Fruit fly (Drosophila melanogaster) whole organism, embryonic: ENCODE results near the gene Nxf3.

ENCODE experiments used
- Aef1 ChIP-seq: fragments of 200-800 bp; sonication (Bioruptor generic); IDR thresholded peaks from 3 replicates; pipeline ENCODE4 v1.3.6; 2022; ENCODE audit warnings: missing biosample characterization, missing genetic modification characterization
- Atf-2 ChIP-seq: fragments of 200-800 bp; sonication (Bioruptor generic); optimal IDR thresholded peaks from 2 replicates; lab custom pipeline; 2016; ENCODE audit warnings: missing biosample characterization, missing genetic modification characterization
- Bdp1 ChIP-seq: fragments of 200-800 bp; sonication (Bioruptor generic); optimal IDR thresholded peaks from 3 replicates; lab custom pipeline; 2016; ENCODE audit warnings: missing biosample characterization, missing genetic modification characterization
- CG10321 ChIP-seq: fragments of 200-800 bp; sonication (Bioruptor generic); IDR thresholded peaks from 2 replicates; pipeline ENCODE4 v1.3.6; 2022; ENCODE audit warnings: missing biosample characterization, missing genetic modification characterization
- CG10366 ChIP-seq: fragments of 200-800 bp; sonication (Bioruptor generic); IDR thresholded peaks from 2 replicates; pipeline ENCODE4 v1.3.6; 2022; ENCODE audit warnings: missing biosample characterization, missing genetic modification characterization
- CG13287 ChIP-seq: fragments of 200-800 bp; sonication (Bioruptor generic); IDR thresholded peaks from 2 replicates; pipeline ENCODE4 v1.3.6; 2022; ENCODE audit warnings: missing biosample characterization, missing genetic modification characterization; ENCODE audit not compliant: partially characterized antibody
- CG13775 ChIP-seq: fragments of 200-800 bp; sonication (Bioruptor generic); optimal IDR thresholded peaks from 3 replicates; lab custom pipeline; 2017; ENCODE audit warnings: missing biosample characterization, mild to moderate bottlenecking, missing genetic modification characterization
- CG14050 ChIP-seq: fragments of 200-800 bp; sonication (Bioruptor generic); IDR thresholded peaks from 3 replicates; pipeline ENCODE4 v1.3.6; 2022; ENCODE audit warnings: missing biosample characterization, missing genetic modification characterization
- CG15601 ChIP-seq: fragments of 200-800 bp; sonication (Bioruptor generic); optimal IDR thresholded peaks from 3 replicates; lab custom pipeline; 2019; ENCODE audit warnings: missing biosample characterization, mild to moderate bottlenecking, missing genetic modification characterization, moderate library complexity
- CG1602 ChIP-seq: fragments of 200-800 bp; sonication (Bioruptor generic); optimal IDR thresholded peaks from 3 replicates; lab custom pipeline; 2016; ENCODE audit warnings: missing biosample characterization, missing genetic modification characterization
- CG2129 ChIP-seq: fragments of 200-800 bp; sonication (Bioruptor generic); IDR thresholded peaks from 2 replicates; pipeline ENCODE4 v1.3.6; 2022; ENCODE audit warnings: missing biosample characterization, missing genetic modification characterization; ENCODE audit not compliant: partially characterized antibody
- CG2875 ChIP-seq: fragments of 200-800 bp; sonication (Bioruptor generic); optimal IDR thresholded peaks from 2 replicates; lab custom pipeline; 2017; ENCODE audit warnings: missing biosample characterization, mild to moderate bottlenecking, missing genetic modification characterization, missing genetic modification reagents
- CG31224 ChIP-seq: fragments of 200-800 bp; sonication (Bioruptor generic); IDR thresholded peaks from 2 replicates; pipeline ENCODE4 v1.3.6; 2022; ENCODE audit warnings: missing biosample characterization, missing genetic modification characterization
- CG31441 ChIP-seq: fragments of 200-800 bp; sonication (Bioruptor generic); IDR thresholded peaks from 2 replicates; pipeline ENCODE4 v1.3.6; 2022; ENCODE audit warnings: missing biosample characterization, missing genetic modification characterization
- CG4282 ChIP-seq: fragments of 200-800 bp; sonication (Bioruptor generic); optimal IDR thresholded peaks from 2 replicates; lab custom pipeline; 2016; ENCODE audit warnings: missing biosample characterization, missing genetic modification characterization
- CG5180 ChIP-seq: fragments of 200-800 bp; sonication (Bioruptor generic); optimal IDR thresholded peaks from 3 replicates; lab custom pipeline; 2017; ENCODE audit warnings: missing biosample characterization, missing genetic modification characterization, mild to moderate bottlenecking, moderate library complexity, missing genetic modification reagents
- CG7963 ChIP-seq: fragments of 200-800 bp; sonication (Bioruptor generic); IDR thresholded peaks from 3 replicates; pipeline ENCODE4 v1.3.6; 2022; ENCODE audit warnings: missing biosample characterization, missing genetic modification characterization; ENCODE audit not compliant: partially characterized antibody
- CG9609 ChIP-seq: fragments of 200-800 bp; sonication (Bioruptor generic); optimal IDR thresholded peaks from 3 replicates; lab custom pipeline; 2016; ENCODE audit warnings: missing biosample characterization, missing genetic modification characterization
- CG9797 ChIP-seq: fragments of 200-800 bp; sonication (Bioruptor generic); optimal IDR thresholded peaks from 3 replicates; lab custom pipeline; 2018; ENCODE audit warnings: missing biosample characterization, mild to moderate bottlenecking, missing genetic modification characterization
- CG9876 ChIP-seq: fragments of 200-800 bp; sonication (Bioruptor generic); optimal IDR thresholded peaks from 2 replicates; lab custom pipeline; 2016; ENCODE audit warnings: missing biosample characterization, missing genetic modification characterization
- Dbx ChIP-seq: fragments of 200-800 bp; sonication (Bioruptor generic); IDR thresholded peaks from 3 replicates; pipeline ENCODE4 v1.3.6; 2022; ENCODE audit warnings: missing biosample characterization, missing genetic modification characterization
- ERR ChIP-seq: fragments of 200-800 bp; sonication (Bioruptor generic); optimal IDR thresholded peaks from 2 replicates; lab custom pipeline; 2016; ENCODE audit warnings: missing biosample characterization, missing genetic modification characterization
- Fer2 ChIP-seq: fragments of 200-800 bp; sonication (Bioruptor generic); optimal IDR thresholded peaks from 2 replicates; lab custom pipeline; 2018; ENCODE audit warnings: missing biosample characterization, mild to moderate bottlenecking, missing genetic modification characterization, moderate library complexity
- HmgZ ChIP-seq: fragments of 200-800 bp; sonication (Bioruptor generic); optimal IDR thresholded peaks from 2 replicates; lab custom pipeline; 2018; ENCODE audit warnings: missing biosample characterization, mild to moderate bottlenecking, missing genetic modification characterization
- Kr ChIP-seq: fragments of 200-800 bp; sonication (Bioruptor generic); optimal IDR thresholded peaks from 2 replicates; lab custom pipeline; 2017; ENCODE audit warnings: missing biosample characterization, mild to moderate bottlenecking, missing genetic modification characterization
- MESR4 ChIP-seq: fragments of 200-800 bp; sonication (Bioruptor generic); optimal IDR thresholded peaks from 2 replicates; lab custom pipeline; 2018; ENCODE audit warnings: missing biosample characterization, mild to moderate bottlenecking, missing genetic modification characterization, moderate library complexity
- Opbp ChIP-seq: fragments of 200-800 bp; sonication (Bioruptor generic); IDR thresholded peaks from 3 replicates; pipeline ENCODE4 v1.3.6; 2022; ENCODE audit warnings: missing biosample characterization, missing genetic modification characterization; ENCODE audit not compliant: partially characterized antibody
- Sry-δ ChIP-seq: fragments of 200-800 bp; sonication (Bioruptor generic); optimal IDR thresholded peaks from 2 replicates; lab custom pipeline; 2016; ENCODE audit warnings: missing biosample characterization, missing genetic modification characterization
- YL-1 ChIP-seq: fragments of 200-800 bp; sonication (Bioruptor generic); optimal IDR thresholded peaks from 3 replicates; lab custom pipeline; 2017; ENCODE audit warnings: missing biosample characterization, mild to moderate bottlenecking, missing genetic modification characterization
- ab ChIP-seq: fragments of 200-800 bp; sonication (Bioruptor generic); optimal IDR thresholded peaks from 2 replicates; lab custom pipeline; 2016; ENCODE audit warnings: missing biosample characterization, missing genetic modification characterization
- az2 ChIP-seq: fragments of 200-800 bp; sonication (Bioruptor generic); optimal IDR thresholded peaks from 3 replicates; lab custom pipeline; 2016; ENCODE audit warnings: missing biosample characterization, missing genetic modification characterization
- bowl ChIP-seq: fragments of 200-800 bp; sonication (Bioruptor generic); IDR thresholded peaks from 2 replicates; pipeline ENCODE4 v1.3.6; 2022; ENCODE audit warnings: missing biosample characterization, missing genetic modification characterization
- chif ChIP-seq, 2 experiments: fragments of 200-800 bp; sonication (Bioruptor generic); optimal IDR thresholded peaks; 3 replicates each; lab custom pipeline; 2016; ENCODE audit warnings: missing biosample characterization in 2 of 2, missing genetic modification characterization in 2 of 2
- crol ChIP-seq: fragments of 200-800 bp; sonication (Bioruptor generic); IDR thresholded peaks from 2 replicates; pipeline ENCODE4 v1.3.6; 2022; ENCODE audit warnings: missing biosample characterization, missing genetic modification characterization
- dan ChIP-seq: fragments of 200-800 bp; sonication (Bioruptor generic); IDR thresholded peaks from 2 replicates; pipeline ENCODE4 v1.3.6; 2022; ENCODE audit warnings: missing biosample characterization, missing genetic modification characterization
- disco-r ChIP-seq: fragments of 200-800 bp; sonication (Bioruptor generic); optimal IDR thresholded peaks from 2 replicates; lab custom pipeline; 2016; ENCODE audit warnings: missing biosample characterization, missing genetic modification characterization
- dm ChIP-seq: fragments of 200-800 bp; sonication (Bioruptor generic); optimal IDR thresholded peaks from 3 replicates; lab custom pipeline; 2016; ENCODE audit warnings: missing biosample characterization, missing genetic modification characterization
- gcm2 ChIP-seq: fragments of 200-800 bp; sonication (Bioruptor generic); optimal IDR thresholded peaks from 2 replicates; lab custom pipeline; 2016; ENCODE audit warnings: missing biosample characterization, missing genetic modification characterization
- ind ChIP-seq: fragments of 200-800 bp; sonication (Bioruptor generic); optimal IDR thresholded peaks from 3 replicates; lab custom pipeline; 2016; ENCODE audit warnings: missing biosample characterization, missing genetic modification characterization
- kah ChIP-seq: fragments of 200-800 bp; sonication (Bioruptor generic); optimal IDR thresholded peaks from 2 replicates; lab custom pipeline; 2018; ENCODE audit warnings: missing biosample characterization, mild to moderate bottlenecking, missing genetic modification characterization
- ken ChIP-seq: fragments of 200-800 bp; sonication (Bioruptor generic); IDR thresholded peaks from 3 replicates; pipeline ENCODE4 v1.3.6; 2022; ENCODE audit warnings: missing biosample characterization, missing genetic modification characterization
- maf-S ChIP-seq: fragments of 200-800 bp; sonication (Bioruptor generic); optimal IDR thresholded peaks from 2 replicates; lab custom pipeline; 2016; ENCODE audit warnings: missing biosample characterization, missing genetic modification characterization
- prd ChIP-seq, 3 experiments: fragments of >200 bp in 2 of 3; fragments of 200-800 bp in 1 of 3; sonication (Bioruptor generic) in 1 of 3; optimal IDR thresholded peaks in 2 of 3; IDR thresholded peaks in 1 of 3; 2 replicates in 2 of 3; 3 replicates in 1 of 3; pipeline versions ENCODE4 v1.3.6 to Lab custom; 2017 to 2022; ENCODE audit warnings: missing biosample characterization in 1 of 3, missing genetic modification characterization in 1 of 3
- sim ChIP-seq: fragments of 200-800 bp; sonication (Bioruptor generic); IDR thresholded peaks from 2 replicates; pipeline ENCODE4 v1.3.6; 2022; ENCODE audit warnings: missing biosample characterization, missing genetic modification characterization
- sima ChIP-seq: fragments of 200-800 bp; sonication (Bioruptor generic); optimal IDR thresholded peaks from 2 replicates; lab custom pipeline; 2016; ENCODE audit warnings: missing biosample characterization, missing genetic modification characterization
- sob ChIP-seq: fragments of 200-800 bp; sonication (Bioruptor generic); IDR thresholded peaks from 2 replicates; pipeline ENCODE4 v1.3.6; 2022; ENCODE audit warnings: missing biosample characterization, missing genetic modification characterization
- sug ChIP-seq: fragments of 200-800 bp; optimal IDR thresholded peaks from 2 replicates; lab custom pipeline; 2019; ENCODE audit warnings: missing biosample characterization, mild to moderate bottlenecking, missing genetic modification characterization, moderate library complexity
- tin ChIP-seq: fragments of 200-800 bp; sonication (Bioruptor generic); optimal IDR thresholded peaks from 3 replicates; lab custom pipeline; 2016; ENCODE audit warnings: missing biosample characterization, missing genetic modification characterization
- toy ChIP-seq: fragments of 200-800 bp; sonication (Bioruptor generic); IDR thresholded peaks from 2 replicates; pipeline ENCODE4 v1.3.6; 2022; ENCODE audit warnings: missing biosample characterization, missing genetic modification characterization
- trh ChIP-seq: fragments of 200-800 bp; sonication (Bioruptor generic); optimal IDR thresholded peaks from 2 replicates; lab custom pipeline; 2016; ENCODE audit warnings: missing biosample characterization, missing genetic modification characterization
- zfh1 ChIP-seq: fragments of 200-800 bp; sonication (Bioruptor generic); IDR thresholded peaks from 3 replicates; pipeline ENCODE4 v1.3.6; 2022; ENCODE audit warnings: missing biosample characterization, missing genetic modification characterization

Gene Nxf3

DNA sequence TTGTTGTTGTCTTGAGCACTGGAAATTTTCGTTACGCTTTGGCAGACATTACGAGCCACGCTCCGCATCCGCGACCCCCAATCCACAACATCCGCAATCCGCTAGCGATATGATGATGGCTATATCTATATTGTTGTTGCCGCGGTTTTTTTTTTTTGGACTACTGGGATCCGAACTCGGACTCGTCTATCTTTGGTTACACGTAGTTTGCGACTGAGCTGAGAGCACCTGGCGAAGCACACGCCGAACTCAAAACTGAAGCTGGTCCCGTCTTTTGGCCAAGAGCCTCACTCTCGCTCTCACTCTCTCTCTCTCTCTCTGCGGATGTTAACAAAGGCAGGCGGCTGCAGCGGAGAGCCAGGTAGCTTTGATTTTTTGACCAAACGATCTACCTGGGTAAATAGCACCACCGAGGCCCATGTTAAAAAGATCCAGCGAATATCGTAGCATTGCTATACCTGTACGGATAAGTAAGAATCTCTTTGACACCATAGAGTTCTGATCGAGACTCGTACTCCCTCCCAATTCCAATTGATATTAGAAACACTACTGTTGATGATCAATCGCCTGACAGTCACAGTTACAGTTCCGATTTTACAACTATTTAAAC is 39.8 kb upstream of the Nxf3 start, which contains the start of gene Rgl (continued):
- TF ChIP-seq crol (GFP tag; lab: Robert Waterston, UW) (peak; percentile 25; the same call in 1 of the 2 replicates), CG14050 (no peak), az2 (GFP tag; lab: Kevin White, UChicago) (no peak), CG2129 (GFP tag; lab: Robert Waterston, UW) (no peak), sim (no peak), CG4282 (GFP tag; lab: Kevin White, UChicago) (no peak), chif (GFP tag; optimal IDR thresholded peaks at IDR 0.05; lab: Kevin White, UChicago) (no peak), bowl (no peak), Sry-δ (no peak), Opbp (GFP tag; lab: Robert Waterston, UW) (no peak), CG31441 (GFP tag; lab: Robert Waterston, UW) (no peak), tin (GFP tag; lab: Kevin White, UChicago) (no peak), CG9876 (no peak), CG5180 (GFP tag; lab: Kevin White, UChicago) (no peak), maf-S (no peak), Fer2 (tag; lab: Kevin White, UChicago) (no peak), sima (GFP tag; lab: Kevin White, UChicago) (no peak), MESR4 (GFP tag; lab: Kevin White, UChicago) (no peak), ind (GFP tag; lab: Kevin White, UChicago) (no peak), CG1602 (GFP tag; lab: Kevin White, UChicago) (no peak), Bdp1 (GFP tag; lab: Kevin White, UChicago) (no peak), ab (GFP tag; lab: Kevin White, UChicago) (no peak), toy (GFP tag; lab: Robert Waterston, UW) (no peak), prd (optimal IDR thresholded peaks at IDR 0.05; lab: Kevin White, UChicago) (no peak), prd (GFP tag; IDR thresholded peaks at IDR 0.05; lab: Robert Waterston, UW) (no peak), Aef1 (0 out of 3 replicates have a peak, but pooled peaks have one; percentile 26), ken (GFP tag; lab: Robert Waterston, UW) (no peak), CG13287 (GFP tag; lab: Robert Waterston, UW) (peak; percentile 51), CG2875 (GFP tag; lab: Kevin White, UChicago) (no peak), CG10321 (GFP tag; lab: Robert Waterston, UW) (no peak), kah (GFP tag; lab: Kevin White, UChicago) (no peak), CG15601 (tag; lab: Kevin White, UChicago) (no peak), dm (no peak), CG10366 (no peak), sug (tag; lab: Kevin White, UChicago) (no peak), Dbx (GFP tag; lab: Robert Waterston, UW) (no peak), CG9609 (GFP tag; lab: Kevin White, UChicago) (no peak), sob (GFP tag; lab: Robert Waterston, UW) (peak; percentile 47; the same call in 1 of the 2 replicates), dan (no peak), CG13775 (GFP tag; lab: Kevin White, UChicago) (peak; percentile 91), disco-r (GFP tag; lab: Kevin White, UChicago) (no peak), Kr (no peak), trh (no peak), gcm2 (no peak), YL-1 (GFP tag; lab: Kevin White, UChicago) (no peak), HmgZ (no peak), zfh1 (no peak), CG31224 (GFP tag; lab: Robert Waterston, UW) (no peak), Atf-2 (GFP tag; lab: Kevin White, UChicago) (no peak), CG9797 (GFP tag; lab: Kevin White, UChicago) (no peak), ERR (no peak), CG7963 (GFP tag; lab: Robert Waterston, UW) (no peak)
